Fruit fly (Drosophila melanogaster): ENCODE measurements around the gene Kaz.
A peak's percentile ranks its signal among the peaks of the same experiment; 100 is the strongest.

Kaz gene

dm6 chr3R:24870389-24871048 is 40.8 kb upstream of the Kaz start, which contains the start of gene CycB3 (continued):
- peak; percentile 100 for TF ChIP-seq wek (GFP tag; optimal IDR thresholded peaks at IDR 0.05)
- peak; percentile 58 for TF ChIP-seq CTCF (GFP tag; optimal IDR thresholded peaks at IDR 0.05)
- TF ChIP-seq CG6175 (GFP tag; IDR thresholded peaks at IDR 0.05): no peak
- TF ChIP-seq CG3726 (GFP tag; IDR thresholded peaks at IDR 0.05): no peak
- TF ChIP-seq ac (GFP tag; optimal IDR thresholded peaks at IDR 0.05): peak; percentile 35
- TF ChIP-seq CG6854 (GFP tag; optimal IDR thresholded peaks at IDR 0.05): no peak
- peak; percentile 41 for TF ChIP-seq CG3281 (GFP tag; optimal IDR thresholded peaks at IDR 0.05)
- no peak for TF ChIP-seq Ssrp (tag; optimal IDR thresholded peaks at IDR 0.05)
- TF ChIP-seq Dp (GFP tag; optimal IDR thresholded peaks at IDR 0.05): peak; percentile 99
- no peak for TF ChIP-seq Hr39 (optimal IDR thresholded peaks at IDR 0.05)
- peak; percentile 36; the same call in 1 of the 3 replicates for TF ChIP-seq ase (GFP tag; IDR thresholded peaks at IDR 0.05)
- peak; percentile 39; the same call in 1 of the 3 replicates for TF ChIP-seq gce (GFP tag; IDR thresholded peaks at IDR 0.05)
- TF ChIP-seq CG10431 (GFP tag; optimal IDR thresholded peaks at IDR 0.05): peak; percentile 54
- peak; percentile 51 for TF ChIP-seq CoRest (tag; optimal IDR thresholded peaks at IDR 0.05)
- no peak for TF ChIP-seq Ptx1 (GFP tag; IDR thresholded peaks at IDR 0.05)
- TF ChIP-seq Abd-B (GFP tag; optimal IDR thresholded peaks at IDR 0.05): no peak
- TF ChIP-seq unc-4 (GFP tag; IDR thresholded peaks at IDR 0.05; ENCODE audit: partially characterized antibody): 0 out of 2 replicates have a peak, but pooled peaks have one; percentile 27
- TF ChIP-seq crc (GFP tag; optimal IDR thresholded peaks at IDR 0.05): no peak
- TF ChIP-seq vvl (GFP tag; IDR thresholded peaks at IDR 0.05): peak; percentile 64
- TF ChIP-seq CG9797 (GFP tag; optimal IDR thresholded peaks at IDR 0.05): peak; percentile 98
- peak; percentile 79 for TF ChIP-seq trem (tag; optimal IDR thresholded peaks at IDR 0.05)
- TF ChIP-seq CG14667 (GFP tag; IDR thresholded peaks at IDR 0.05): no peak
- TF ChIP-seq ATbp (GFP tag; optimal IDR thresholded peaks at IDR 0.05): no peak
- TF ChIP-seq CG13287 (GFP tag; IDR thresholded peaks at IDR 0.05; ENCODE audit: partially characterized antibody): peak; percentile 49
- 0 out of 3 replicates have a peak, but pooled peaks have one; percentile 22 for TF ChIP-seq CG34422 (GFP tag; IDR thresholded peaks at IDR 0.05)
- TF ChIP-seq CG13296 (GFP tag; optimal IDR thresholded peaks at IDR 0.05): no peak
- TF ChIP-seq CG17361 (GFP tag; IDR thresholded peaks at IDR 0.05): no peak
- TF ChIP-seq Hmr (GFP tag; optimal IDR thresholded peaks at IDR 0.05): peak; percentile 42
- TF ChIP-seq CG18262 (tag; optimal IDR thresholded peaks at IDR 0.05): peak; percentile 17
- 0 out of 2 replicates have a peak, but pooled peaks have one; percentile 19 for TF ChIP-seq nerfin-2 (GFP tag; IDR thresholded peaks at IDR 0.05; ENCODE audit: partially characterized antibody)
- no peak for TF ChIP-seq gcm2 (GFP tag; optimal IDR thresholded peaks at IDR 0.05)
- 0 out of 3 replicates have a peak, but pooled peaks have one; percentile 13 for TF ChIP-seq Dbx (GFP tag; IDR thresholded peaks at IDR 0.05)
- peak; percentile 65 for TF ChIP-seq stwl (tag; optimal IDR thresholded peaks at IDR 0.05)
- TF ChIP-seq nerfin-1 (tag; optimal IDR thresholded peaks at IDR 0.05): peak; percentile 40
- TF ChIP-seq gfzf (GFP tag; optimal IDR thresholded peaks at IDR 0.05): peak; percentile 92
- TF ChIP-seq E2f2 (GFP tag; IDR thresholded peaks at IDR 0.05): peak; percentile 100
- peak in 1 of 2 experiments; percentile 33 for TF ChIP-seq tll (GFP tag; optimal IDR thresholded peaks at IDR 0.05)
- TF ChIP-seq gro (GFP tag; optimal IDR thresholded peaks at IDR 0.05): no peak
- TF ChIP-seq sqz (GFP tag; optimal IDR thresholded peaks at IDR 0.05): peak; percentile 43
- TF ChIP-seq CG10543 (GFP tag; optimal IDR thresholded peaks at IDR 0.05): no peak
- TF ChIP-seq CG4424 (GFP tag; optimal IDR thresholded peaks at IDR 0.05): no peak
- peak; percentile 49 for TF ChIP-seq caup (GFP tag; optimal IDR thresholded peaks at IDR 0.05; ENCODE audit: severe bottlenecking)
- TF ChIP-seq CG12659 (GFP tag; optimal IDR thresholded peaks at IDR 0.05): peak; percentile 51
- TF ChIP-seq Ets65A (GFP tag): peak; percentile 9
- TF ChIP-seq CG17186 (GFP tag; optimal IDR thresholded peaks at IDR 0.05): peak; percentile 89
- TF ChIP-seq CG17359 (tag; optimal IDR thresholded peaks at IDR 0.05): no peak
- TF ChIP-seq amos (GFP tag; IDR thresholded peaks at IDR 0.05; ENCODE audit: partially characterized antibody): peak; percentile 43; the same call in 1 of the 2 replicates
- no peak for TF ChIP-seq sim (GFP tag; IDR thresholded peaks at IDR 0.05)
- peak; percentile 42 for TF ChIP-seq CG3847 (GFP tag; IDR thresholded peaks at IDR 0.05)

Measured in whole organism, embryonic.